Fruit fly (Drosophila melanogaster): ENCODE data around the gene bcd.

bcd gene

dm6 chr3R:6791189-6791886 is 32.1 kb upstream of the bcd start, which contains the start of gene Dfd (continued):
- peak; percentile 28; the same call in 1 of the 3 replicates for TF ChIP-seq ase (GFP tag; IDR thresholded peaks at IDR 0.05)
- TF ChIP-seq CG2116 (GFP tag; optimal IDR thresholded peaks at IDR 0.05) = peak; percentile 6
- no peak; the same call in 2 of the 3 replicates for TF ChIP-seq CG16813 (GFP tag; IDR thresholded peaks at IDR 0.05; ENCODE audit: partially characterized antibody)
- TF ChIP-seq tgo (GFP tag; IDR thresholded peaks at IDR 0.05) = peak; percentile 61; the same call in 2 of the 3 replicates
- no peak for TF ChIP-seq Pdp1 (GFP tag; optimal IDR thresholded peaks at IDR 0.05)
- TF ChIP-seq CG8924 (tag; optimal IDR thresholded peaks at IDR 0.05) = peak; percentile 1
- TF ChIP-seq ftz-f1 (GFP tag; optimal IDR thresholded peaks at IDR 0.05) = peak; percentile 92
- 0 out of 2 replicates have a peak, but pooled peaks have one; percentile 14 for TF ChIP-seq onecut (GFP tag; IDR thresholded peaks at IDR 0.05)
- TF ChIP-seq Fer2 (tag; optimal IDR thresholded peaks at IDR 0.05) = no peak
- peak; percentile 99 for TF ChIP-seq CG15073 (GFP tag; optimal IDR thresholded peaks at IDR 0.05)
- TF ChIP-seq ato (GFP tag; IDR thresholded peaks at IDR 0.05; ENCODE audit: partially characterized antibody) = peak; percentile 53
- no peak for TF ChIP-seq gfzf (GFP tag; optimal IDR thresholded peaks at IDR 0.05)
- no peak for TF ChIP-seq CHES-1-like (GFP tag; optimal IDR thresholded peaks at IDR 0.05)
- TF ChIP-seq CG31365 (tag; optimal IDR thresholded peaks at IDR 0.05) = no peak
- TF ChIP-seq CG8359 (GFP tag; optimal IDR thresholded peaks at IDR 0.05; ENCODE audit: borderline replicate concordance) = no peak
- TF ChIP-seq br (optimal IDR thresholded peaks at IDR 0.05) = no peak
- peak; percentile 0 for TF ChIP-seq CG6254 (GFP tag; optimal IDR thresholded peaks at IDR 0.05)
- TF ChIP-seq phol (tag; optimal IDR thresholded peaks at IDR 0.05) = peak; percentile 96
- TF ChIP-seq row (GFP tag; IDR thresholded peaks at IDR 0.05) = peak; percentile 76
- TF ChIP-seq trem (tag; optimal IDR thresholded peaks at IDR 0.05) = no peak
- peak; percentile 32 for TF ChIP-seq CG9437 (GFP tag; optimal IDR thresholded peaks at IDR 0.05)
- TF ChIP-seq Xrp1 (GFP tag; IDR thresholded peaks at IDR 0.05) = peak; percentile 62; the same call in 1 of the 2 replicates
- no peak for TF ChIP-seq ATbp (GFP tag; optimal IDR thresholded peaks at IDR 0.05)
- peak; percentile 54 for TF ChIP-seq CG10267 (tag; optimal IDR thresholded peaks at IDR 0.05)
- TF ChIP-seq Usf (GFP tag; optimal IDR thresholded peaks at IDR 0.05) = peak; percentile 16
- TF ChIP-seq tio (GFP tag; optimal IDR thresholded peaks at IDR 0.05) = peak; percentile 48
- TF ChIP-seq ken (GFP tag; IDR thresholded peaks at IDR 0.05) = no peak
- peak; percentile 99 for TF ChIP-seq run (tag; optimal IDR thresholded peaks at IDR 0.05)
- TF ChIP-seq crol (GFP tag; IDR thresholded peaks at IDR 0.05) = peak; percentile 90
- peak; percentile 27 for TF ChIP-seq CG15696 (tag; optimal IDR thresholded peaks at IDR 0.05)
- peak; percentile 10 for TF ChIP-seq CG13123 (GFP tag; optimal IDR thresholded peaks at IDR 0.05)
- TF ChIP-seq CG10209 (GFP tag; optimal IDR thresholded peaks at IDR 0.05) = peak; percentile 20
- TF ChIP-seq Hmx (GFP tag; optimal IDR thresholded peaks at IDR 0.05) = no peak
- no peak for TF ChIP-seq Dfd (GFP tag; optimal IDR thresholded peaks at IDR 0.05)
- peak; percentile 95 for TF ChIP-seq CG10321 (GFP tag; IDR thresholded peaks at IDR 0.05)
- TF ChIP-seq Bdp1 (GFP tag; optimal IDR thresholded peaks at IDR 0.05) = no peak
- 0 out of 3 replicates have a peak, but pooled peaks have one; percentile 29 for TF ChIP-seq otp (GFP tag; IDR thresholded peaks at IDR 0.05)
- peak; percentile 65; the same call in 1 of the 2 replicates for TF ChIP-seq CG17328 (GFP tag; IDR thresholded peaks at IDR 0.05)
- TF ChIP-seq Jarid2 (GFP tag; optimal IDR thresholded peaks at IDR 0.05) = peak; percentile 34
- TF ChIP-seq CrebB (tag; optimal IDR thresholded peaks at IDR 0.05) = peak; percentile 8
- TF ChIP-seq nau (GFP tag; optimal IDR thresholded peaks at IDR 0.05) = no peak
- TF ChIP-seq CG3995 (GFP tag; optimal IDR thresholded peaks at IDR 0.05) = no peak
- TF ChIP-seq cg (GFP tag; optimal IDR thresholded peaks at IDR 0.05) = peak; percentile 88
- peak; percentile 18 for TF ChIP-seq CG13296 (GFP tag; optimal IDR thresholded peaks at IDR 0.05)
- peak; percentile 49 for TF ChIP-seq Hr3 (GFP tag; optimal IDR thresholded peaks at IDR 0.05)
- no peak for TF ChIP-seq CG12071 (GFP tag; optimal IDR thresholded peaks at IDR 0.05)
- no peak for TF ChIP-seq CG17359 (tag; optimal IDR thresholded peaks at IDR 0.05)
- TF ChIP-seq gsb (GFP tag; IDR thresholded peaks at IDR 0.05) = no peak
- TF ChIP-seq Lim3 (GFP tag; IDR thresholded peaks at IDR 0.05) = no peak

All from whole organism, embryonic.